Fruit fly (Drosophila melanogaster) whole organism, embryonic: ENCODE results near the gene CG5079.
A peak's percentile ranks its signal among the peaks of the same experiment; 100 is the strongest.

Experiments
- Abd-B ChIP-seq: fragments of 200-800 bp; sonication (Bioruptor generic); optimal IDR thresholded peaks from 2 replicates; lab custom pipeline; 2018; ENCODE audit warnings: missing biosample characterization, mild to moderate bottlenecking, missing genetic modification characterization, moderate library complexity
- Bgb ChIP-seq: fragments of 200-800 bp; sonication (Bioruptor generic); IDR thresholded peaks from 2 replicates; pipeline ENCODE4 v1.3.6; 2022; ENCODE audit warnings: missing biosample characterization, missing genetic modification characterization; ENCODE audit not compliant: partially characterized antibody
- CG10147 ChIP-seq: fragments of 200-800 bp; sonication (Bioruptor generic); optimal IDR thresholded peaks from 2 replicates; lab custom pipeline; 2019; ENCODE audit warnings: missing biosample characterization, mild to moderate bottlenecking, missing genetic modification characterization, moderate library complexity
- CG11085 ChIP-seq: fragments of 200-800 bp; sonication (Bioruptor generic); IDR thresholded peaks from 2 replicates; pipeline ENCODE4 v1.3.6; 2022; ENCODE audit warnings: missing biosample characterization, missing genetic modification characterization
- CG11398 ChIP-seq: fragments of 200-800 bp; sonication (Bioruptor generic); optimal IDR thresholded peaks from 2 replicates; lab custom pipeline; 2016; ENCODE audit warnings: missing biosample characterization, missing genetic modification characterization
- CG16779 ChIP-seq: fragments of 200-800 bp; sonication (Bioruptor generic); IDR thresholded peaks from 2 replicates; pipeline ENCODE4 v1.3.6; 2022; ENCODE audit warnings: missing biosample characterization, missing genetic modification characterization
- CG17186 ChIP-seq: fragments of 200-800 bp; sonication (Bioruptor generic); optimal IDR thresholded peaks from 3 replicates; lab custom pipeline; 2017; ENCODE audit warnings: missing biosample characterization, missing genetic modification reagents, missing genetic modification characterization
- CG17568 ChIP-seq: fragments of 200-800 bp; sonication (Bioruptor generic); optimal IDR thresholded peaks from 2 replicates; lab custom pipeline; 2018; ENCODE audit warnings: missing biosample characterization, mild to moderate bottlenecking, missing genetic modification characterization, moderate library complexity
- CG18011 ChIP-seq: fragments of 200-800 bp; sonication (Bioruptor generic); optimal IDR thresholded peaks from 2 replicates; lab custom pipeline; 2017; ENCODE audit warnings: missing biosample characterization, missing genetic modification characterization, mild to moderate bottlenecking, moderate library complexity, missing genotype
- CG1832 ChIP-seq: fragments of 200-800 bp; sonication (Bioruptor generic); optimal IDR thresholded peaks from 2 replicates; lab custom pipeline; 2017; ENCODE audit warnings: missing biosample characterization, mild to moderate bottlenecking, missing genetic modification characterization, inconsistent platforms
- CG30431 ChIP-seq: fragments of 200-800 bp; sonication (Bioruptor generic); optimal IDR thresholded peaks from 2 replicates; lab custom pipeline; 2017; ENCODE audit warnings: missing biosample characterization, missing genetic modification characterization
- CG32767 ChIP-seq: fragments of 200-800 bp; sonication (Bioruptor generic); IDR thresholded peaks from 2 replicates; pipeline ENCODE4 v1.3.6; 2022; ENCODE audit warnings: missing biosample characterization, missing genetic modification characterization
- CG33557 ChIP-seq: fragments of 200-800 bp; sonication (Bioruptor generic); optimal IDR thresholded peaks from 2 replicates; lab custom pipeline; 2019; ENCODE audit warnings: missing biosample characterization, mild to moderate bottlenecking, missing genetic modification characterization, moderate library complexity
- CG3407 ChIP-seq: fragments of 200-800 bp; sonication (Bioruptor generic); optimal IDR thresholded peaks from 2 replicates; lab custom pipeline; 2018; ENCODE audit warnings: missing biosample characterization, mild to moderate bottlenecking, missing genetic modification characterization
- CG34224 ChIP-seq: fragments of 200-800 bp; sonication (Bioruptor generic); IDR thresholded peaks from 3 replicates; pipeline ENCODE4 v1.3.6; 2022; ENCODE audit warnings: missing biosample characterization, missing genetic modification characterization; ENCODE audit not compliant: partially characterized antibody
- CG3838 ChIP-seq: fragments of 200-800 bp; sonication (Bioruptor generic); optimal IDR thresholded peaks from 3 replicates; lab custom pipeline; 2016; ENCODE audit warnings: missing biosample characterization, missing genetic modification characterization
- CG3847 ChIP-seq: fragments of 200-800 bp; sonication (Bioruptor generic); IDR thresholded peaks from 2 replicates; pipeline ENCODE4 v1.3.6; 2022; ENCODE audit warnings: missing biosample characterization, missing genetic modification characterization
- CG43689 ChIP-seq: fragments of 200-800 bp; sonication (Bioruptor generic); IDR thresholded peaks from 2 replicates; pipeline ENCODE4 v1.3.6; 2022; ENCODE audit warnings: missing biosample characterization, missing genetic modification characterization
- CG6683 ChIP-seq: fragments of 200-800 bp; sonication (Bioruptor generic); optimal IDR thresholded peaks from 2 replicates; lab custom pipeline; 2017; ENCODE audit warnings: missing biosample characterization, mild to moderate bottlenecking, missing genetic modification characterization, missing genetic modification reagents
- CG6765 ChIP-seq: fragments of 200-800 bp; sonication (Bioruptor generic); optimal IDR thresholded peaks from 3 replicates; lab custom pipeline; 2017; ENCODE audit warnings: missing biosample characterization, mild to moderate bottlenecking, missing genetic modification characterization
- CG7928 ChIP-seq: fragments of 200-800 bp; sonication (Bioruptor generic); optimal IDR thresholded peaks from 2 replicates; lab custom pipeline; 2017; ENCODE audit warnings: missing biosample characterization, mild to moderate bottlenecking, missing genetic modification characterization
- CTCF ChIP-seq: fragments of 200-800 bp; sonication (Bioruptor generic); optimal IDR thresholded peaks from 2 replicates; lab custom pipeline; 2017; ENCODE audit warnings: missing biosample characterization, mild to moderate bottlenecking, missing genetic modification characterization, moderate library complexity
- Chrac-16 ChIP-seq: fragments of 200-800 bp; sonication (Bioruptor generic); optimal IDR thresholded peaks from 3 replicates; lab custom pipeline; 2016; ENCODE audit warnings: missing biosample characterization, missing genetic modification characterization
- Ets65A ChIP-seq: fragments of 200-800 bp; sonication (Bioruptor generic); peaks from one replicate; lab custom pipeline; 2016; ENCODE audit warnings: missing biosample characterization, missing genetic modification characterization
- Ets97D ChIP-seq: fragments of 200-800 bp; sonication (Bioruptor generic); optimal IDR thresholded peaks from 3 replicates; lab custom pipeline; 2016; ENCODE audit warnings: missing biosample characterization, missing genetic modification characterization
- Hmr ChIP-seq: fragments of 200-800 bp; sonication (Bioruptor generic); optimal IDR thresholded peaks from 3 replicates; lab custom pipeline; 2017; ENCODE audit warnings: mild to moderate bottlenecking, missing biosample characterization, missing genetic modification reagents, missing genetic modification characterization
- Hsf ChIP-seq: fragments of 200-800 bp; sonication (Bioruptor generic); optimal IDR thresholded peaks from 3 replicates; lab custom pipeline; 2016; ENCODE audit warnings: missing biosample characterization, missing genetic modification characterization
- Kr ChIP-seq: fragments of 200-800 bp; sonication (Bioruptor generic); optimal IDR thresholded peaks from 2 replicates; lab custom pipeline; 2017; ENCODE audit warnings: missing biosample characterization, mild to moderate bottlenecking, missing genetic modification characterization
- Meics ChIP-seq: fragments of 200-800 bp; sonication (Bioruptor generic); optimal IDR thresholded peaks from 2 replicates; lab custom pipeline; 2017; ENCODE audit warnings: missing biosample characterization, mild to moderate bottlenecking, missing genetic modification characterization
- NC2α ChIP-seq: fragments of 200-800 bp; sonication (Bioruptor generic); optimal IDR thresholded peaks from 2 replicates; lab custom pipeline; 2016; ENCODE audit warnings: missing biosample characterization, missing genetic modification characterization
- Nf-YB ChIP-seq: fragments of 200-800 bp; sonication (Bioruptor generic); optimal IDR thresholded peaks from 3 replicates; lab custom pipeline; 2019; ENCODE audit warnings: missing biosample characterization, mild to moderate bottlenecking, missing genetic modification characterization, moderate library complexity
- PHDP ChIP-seq: fragments of 200-800 bp; sonication (Bioruptor generic); optimal IDR thresholded peaks from 3 replicates; lab custom pipeline; 2018; ENCODE audit warnings: missing biosample characterization, mild to moderate bottlenecking, missing genetic modification characterization, moderate library complexity
- Sin3A ChIP-seq: fragments of >200 bp; optimal IDR thresholded peaks from 2 replicates; lab custom pipeline; 2018
- Six4 ChIP-seq: fragments of 200-800 bp; sonication (Bioruptor generic); optimal IDR thresholded peaks from 2 replicates; lab custom pipeline; 2016; ENCODE audit warnings: missing biosample characterization, missing genetic modification characterization
- Stat92E ChIP-seq, 3 experiments: fragments of >200 bp in 2 of 3; fragments of 200-800 bp in 1 of 3; sonication (Bioruptor generic) in 1 of 3; optimal IDR thresholded peaks; 2 replicates each; lab custom pipeline; 2017 to 2019; ENCODE audit warnings: missing biosample characterization in 3 of 3, missing genetic modification characterization in 3 of 3, mild to moderate bottlenecking in 1 of 3, moderate library complexity in 1 of 3
- Xrp1 ChIP-seq: fragments of 200-800 bp; sonication (Bioruptor generic); IDR thresholded peaks from 2 replicates; pipeline ENCODE4 v1.3.6; 2022; ENCODE audit warnings: missing biosample characterization, missing genetic modification characterization
- ap ChIP-seq: fragments of 200-800 bp; sonication (Bioruptor generic); IDR thresholded peaks from 2 replicates; pipeline ENCODE4 v1.3.6; 2022; ENCODE audit warnings: missing biosample characterization, missing genetic modification characterization
- br ChIP-seq: fragments of >200 bp; optimal IDR thresholded peaks from 2 replicates; lab custom pipeline; 2017
- ci ChIP-seq: fragments of 200-800 bp; sonication (Bioruptor generic); IDR thresholded peaks from 3 replicates; pipeline ENCODE4 v1.3.6; 2022; ENCODE audit warnings: missing biosample characterization, missing genetic modification characterization
- cwo ChIP-seq: fragments of 200-800 bp; sonication (Bioruptor generic); optimal IDR thresholded peaks from 3 replicates; lab custom pipeline; 2017; ENCODE audit warnings: missing biosample characterization, missing genetic modification characterization, mild to moderate bottlenecking, moderate library complexity, missing genetic modification reagents
- disco-r ChIP-seq: fragments of 200-800 bp; sonication (Bioruptor generic); optimal IDR thresholded peaks from 2 replicates; lab custom pipeline; 2016; ENCODE audit warnings: missing biosample characterization, missing genetic modification characterization
- dm ChIP-seq: fragments of 200-800 bp; sonication (Bioruptor generic); optimal IDR thresholded peaks from 3 replicates; lab custom pipeline; 2016; ENCODE audit warnings: missing biosample characterization, missing genetic modification characterization
- esg ChIP-seq: fragments of 200-800 bp; sonication (Bioruptor generic); conservative IDR thresholded peaks from 2 replicates; pipeline ENCODE4 v1.3.6; 2022; ENCODE audit warnings: missing biosample characterization, missing genetic modification characterization
- grau ChIP-seq: fragments of 200-800 bp; optimal IDR thresholded peaks from 3 replicates; lab custom pipeline; 2019; ENCODE audit warnings: missing biosample characterization, mild to moderate bottlenecking, missing genetic modification characterization, moderate library complexity
- grn ChIP-seq: fragments of 200-800 bp; sonication (Bioruptor generic); optimal IDR thresholded peaks from 3 replicates; lab custom pipeline; 2017; ENCODE audit warnings: missing biosample characterization, missing genetic modification characterization
- otp ChIP-seq: fragments of 200-800 bp; sonication (Bioruptor generic); IDR thresholded peaks from 3 replicates; pipeline ENCODE4, ENCODE4 v1.3.6; 2022; ENCODE audit warnings: missing biosample characterization, missing genetic modification characterization
- phol ChIP-seq: fragments of 200-800 bp; sonication (Bioruptor generic); optimal IDR thresholded peaks from 3 replicates; lab custom pipeline; 2018; ENCODE audit warnings: missing biosample characterization, mild to moderate bottlenecking, missing genetic modification characterization, moderate library complexity
- repo ChIP-seq: fragments of 200-800 bp; sonication (Bioruptor generic); optimal IDR thresholded peaks from 2 replicates; lab custom pipeline; 2016; ENCODE audit warnings: missing biosample characterization, missing genetic modification characterization
- sob ChIP-seq: fragments of 200-800 bp; sonication (Bioruptor generic); IDR thresholded peaks from 2 replicates; pipeline ENCODE4 v1.3.6; 2022; ENCODE audit warnings: missing biosample characterization, missing genetic modification characterization
- trem ChIP-seq: fragments of 200-800 bp; optimal IDR thresholded peaks from 3 replicates; lab custom pipeline; 2019; ENCODE audit warnings: missing biosample characterization, mild to moderate bottlenecking, missing genetic modification characterization, moderate library complexity
- yki ChIP-seq: fragments of >200 bp; optimal IDR thresholded peaks from 3 replicates; lab custom pipeline; 2018

The CG5079 gene

dm6 chr3R:25646882-25647518 is 33.5 kb downstream of the CG5079 start (continued):
- TF ChIP-seq PHDP (peak; percentile 89), Stat92E (GFP tag; optimal IDR thresholded peaks at IDR 0.05; lab: Kevin White, UChicago) (peak in 1 of 3 experiments; percentile 89), disco-r (GFP tag; lab: Kevin White, UChicago) (peak; percentile 76), CG3407 (GFP tag; lab: Kevin White, UChicago) (peak; percentile 77), CG1832 (GFP tag; lab: Kevin White, UChicago) (peak; percentile 80), CG11085 (peak; percentile 91), phol (tag; lab: Kevin White, UChicago) (peak; percentile 95), CG6683 (GFP tag; lab: Kevin White, UChicago) (peak; percentile 88), CG6765 (peak; percentile 81), CG16779 (peak; percentile 67), yki (lab: Kevin White, UChicago) (no peak), Xrp1 (GFP tag; lab: Robert Waterston, UW) (peak; percentile 85), CG34224 (GFP tag; lab: Robert Waterston, UW) (peak; percentile 86), Ets97D (peak; percentile 98), ap (GFP tag; lab: Robert Waterston, UW) (peak; percentile 77), grau (tag; lab: Kevin White, UChicago) (peak; percentile 90), Sin3A (peak; percentile 99), Bgb (GFP tag; lab: Robert Waterston, UW) (peak; percentile 83), Chrac-16 (GFP tag; lab: Kevin White, UChicago) (peak; percentile 96), grn (GFP tag; lab: Kevin White, UChicago) (peak; percentile 55), CG43689 (0 out of 2 replicates have a peak, but pooled peaks have one; percentile 40), Abd-B (GFP tag; lab: Kevin White, UChicago) (peak; percentile 93), Six4 (GFP tag; lab: Kevin White, UChicago) (peak; percentile 88), br (lab: Kevin White, UChicago) (no peak), Hmr (GFP tag; lab: Kevin White, UChicago) (peak; percentile 96), CG3838 (GFP tag; lab: Kevin White, UChicago) (peak; percentile 81), ci (GFP tag; lab: Robert Waterston, UW) (peak; percentile 90), Hsf (GFP tag; lab: Kevin White, UChicago) (peak; percentile 95), dm (peak; percentile 96), CG3847 (GFP tag; lab: Robert Waterston, UW) (peak; percentile 96), CG32767 (peak; percentile 83), CG17568 (peak; percentile 71), otp (peak; percentile 89), cwo (peak; percentile 78), NC2α (GFP tag; lab: Kevin White, UChicago) (peak; percentile 87), CG11398 (peak; percentile 94), CG10147 (GFP tag; lab: Kevin White, UChicago) (peak; percentile 90), CG33557 (GFP tag; lab: Kevin White, UChicago) (peak; percentile 89), trem (tag; lab: Kevin White, UChicago) (peak; percentile 94), CTCF (peak; percentile 56), Kr (peak; percentile 74), Meics (peak; percentile 92), CG7928 (GFP tag; lab: Kevin White, UChicago) (peak; percentile 68), CG18011 (GFP tag; lab: Kevin White, UChicago) (peak; percentile 86), sob (peak; percentile 95), CG17186 (GFP tag; lab: Kevin White, UChicago) (peak; percentile 93), repo (GFP tag; lab: Kevin White, UChicago) (peak; percentile 90), esg (GFP tag; lab: Robert Waterston, UW) (peak; percentile 93), CG30431 (GFP tag; lab: Kevin White, UChicago) (peak; percentile 89), Ets65A (GFP tag; lab: Kevin White, UChicago) (peak; percentile 100), Nf-YB (peak; percentile 73)
